Fruit fly (Drosophila melanogaster) S2 (cell line): ENCODE measurements around the gene Dhfr.

Source experiments
- CG8478 ChIP-seq: fragments of >200 bp; optimal IDR thresholded peaks from 2 replicates; lab custom pipeline; 2018
- CTCF ChIP-seq, 2 experiments: fragments of >200 bp; optimal IDR thresholded peaks; 2 replicates each; lab custom pipeline; 2018

DNA sequence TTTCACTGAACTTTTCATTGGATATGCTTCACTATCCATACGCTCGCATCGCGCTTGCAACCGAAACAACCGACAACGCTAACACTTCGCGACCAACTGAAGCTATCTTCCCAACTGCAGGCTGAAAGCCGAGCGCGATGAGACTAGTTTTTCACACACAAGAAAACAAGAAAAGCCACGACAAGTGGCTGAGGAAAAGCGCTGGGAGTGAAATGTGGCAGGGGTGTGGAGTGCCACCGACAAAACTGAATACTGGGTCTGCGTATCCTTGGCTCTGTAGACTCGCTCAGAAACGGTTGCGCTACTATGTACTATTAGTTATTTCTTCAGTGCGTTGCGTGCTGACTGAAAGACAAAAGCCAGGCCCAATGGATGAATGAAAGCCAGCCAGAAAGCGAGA is 14.4 kb downstream of the Dhfr start, which contains the start of gene Cad89D:
- TF ChIP-seq CG8478 (lab: Kevin White, UChicago) = no peak
- TF ChIP-seq CTCF (optimal IDR thresholded peaks at IDR 0.05; lab: Kevin White, UChicago) = no peak
